Fruit fly (Drosophila melanogaster) whole organism: ENCODE measurements around the gene CG6785.

Experiments used
- Dll ChIP-seq: fragments of >200 bp; optimal IDR thresholded peaks from 2 replicates; lab custom pipeline; 2017
- EcR ChIP-seq, 2 experiments: fragments of >200 bp; optimal IDR thresholded peaks; 2 replicates each; lab custom pipeline; 2017; ENCODE audit warnings: missing biosample characterization in 2 of 2, missing genetic modification characterization in 2 of 2, missing genetic modification reagents in 2 of 2
- pan ChIP-seq: fragments of >200 bp; optimal IDR thresholded peaks from 2 replicates; lab custom pipeline; 2017
- psq ChIP-seq: fragments of >200 bp; optimal IDR thresholded peaks from 2 replicates; lab custom pipeline; 2017
- usp ChIP-seq: fragments of >200 bp; optimal IDR thresholded peaks from 2 replicates; lab custom pipeline; 2017; ENCODE audit warnings: missing biosample characterization, missing genetic modification characterization, mixed read lengths

DNA sequence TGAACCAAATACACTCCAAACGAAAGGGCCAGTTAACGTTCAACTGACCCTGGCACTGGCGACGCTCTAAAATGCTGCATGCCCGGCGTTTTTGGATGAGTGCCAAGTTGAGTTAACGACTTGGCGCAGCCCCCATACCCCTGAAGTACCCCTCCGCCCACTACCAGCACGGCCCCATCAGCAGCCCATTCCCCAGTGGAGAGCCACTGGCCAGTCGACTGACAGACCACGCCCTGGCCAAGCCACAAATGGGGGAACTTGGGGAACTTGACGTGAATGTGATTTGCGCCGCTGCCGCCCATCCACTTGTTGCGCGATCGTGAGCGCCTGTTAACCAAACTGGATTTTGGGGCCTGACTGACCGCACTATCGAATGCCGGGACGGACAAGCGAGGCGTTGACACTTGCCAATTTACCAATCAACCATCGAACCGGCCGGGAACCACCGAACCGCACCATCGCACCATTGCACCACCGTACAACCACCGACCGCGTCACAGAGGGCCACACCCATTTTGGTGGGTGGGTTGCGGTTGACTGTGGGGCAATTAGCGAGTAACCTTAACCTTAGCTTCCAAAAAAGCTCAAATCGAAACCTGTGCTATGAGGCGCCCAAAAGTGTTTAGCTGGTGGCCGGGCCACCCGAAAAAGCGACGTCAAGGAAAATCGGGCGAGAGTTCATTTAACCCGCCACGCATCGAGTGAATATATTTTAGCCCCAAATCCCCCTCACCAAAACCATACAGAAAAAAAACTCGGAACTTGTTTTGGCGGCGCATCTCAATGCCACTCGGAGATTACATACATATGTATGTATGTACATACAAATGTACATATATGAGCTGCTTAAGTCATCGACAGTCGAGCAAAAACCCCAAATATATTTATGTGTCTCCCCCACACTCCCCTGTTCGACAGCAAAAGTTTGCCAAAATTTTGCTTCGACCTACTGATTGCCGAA is 39.3 kb downstream of the CG6785 start:
- TF ChIP-seq usp = no peak
- no peak for TF ChIP-seq pan (lab: Kevin White, UChicago)
- peak; percentile 81 to 82 for TF ChIP-seq EcR (GFP tag; optimal IDR thresholded peaks at IDR 0.05; lab: Kevin White, UChicago)
- peak; percentile 73 for TF ChIP-seq Dll (lab: Kevin White, UChicago)
- TF ChIP-seq psq (lab: Kevin White, UChicago) = no peak
